Worm (Caenorhabditis elegans) whole organism, young adult: Measurements from ENCODE around the gene F46F5.13.
A peak's percentile ranks its signal among the peaks of the same experiment; 100 is the strongest.

ENCODE experiments used
- B0336.3 ChIP-seq: fragments of 200-800 bp; sonication (Bioruptor generic); IDR thresholded peaks from 2 replicates; pipeline ENCODE4 v1.3.6; 2022; ENCODE audit warnings: missing genetic modification characterization, missing compliant biosample characterization
- C06A6.2 ChIP-seq: fragments of 200-800 bp; sonication (Bioruptor generic); conservative IDR thresholded peaks from 2 replicates; pipeline ENCODE4 v1.3.6; 2022; ENCODE audit warnings: missing genetic modification characterization, missing compliant biosample characterization
- F22D6.2 ChIP-seq: sonication (generic microtip); optimal IDR thresholded peaks from 2 replicates; lab custom pipeline; 2016; ENCODE audit warnings: mild to moderate bottlenecking, missing genetic modification characterization, missing compliant biosample characterization
- F49E8.2 ChIP-seq: sonication (generic microtip); optimal IDR thresholded peaks from 3 replicates; lab custom pipeline; 2017; ENCODE audit warnings: missing genetic modification characterization, mild to moderate bottlenecking, missing compliant biosample characterization, antibody characterized with exemption, moderate library complexity; ENCODE audit not compliant: insufficient read depth
- F55B11.4 ChIP-seq: sonication (generic microtip); optimal IDR thresholded peaks from 2 replicates; lab custom pipeline; 2016; ENCODE audit warnings: missing compliant biosample characterization, missing genetic modification characterization, borderline replicate concordance; ENCODE audit not compliant: insufficient read depth
- F57A8.1 ChIP-seq: fragments of 200-800 bp; sonication (Bioruptor generic); optimal IDR thresholded peaks from 2 replicates; lab custom pipeline; 2018; ENCODE audit warnings: mild to moderate bottlenecking, missing genetic modification characterization, moderate library complexity, missing compliant biosample characterization
- K11D2.4 ChIP-seq: fragments of 200-800 bp; sonication (Bioruptor generic); IDR thresholded peaks from 2 replicates; pipeline ENCODE4 v1.3.6; 2022; ENCODE audit warnings: missing genetic modification reagents, missing genetic modification characterization, missing compliant biosample characterization
- K12H6.12 ChIP-seq: fragments of 200-800 bp; sonication (Bioruptor generic); optimal IDR thresholded peaks from 2 replicates; lab custom pipeline; 2018; ENCODE audit warnings: mild to moderate bottlenecking, missing genetic modification characterization, missing compliant biosample characterization
- Y53F4B.3 ChIP-seq: fragments of 200-800 bp; sonication (Bioruptor generic); IDR thresholded peaks from 2 replicates; pipeline ENCODE4 v1.3.6; 2022; ENCODE audit warnings: missing genetic modification reagents, missing genetic modification characterization, missing compliant biosample characterization
- Y53G8AR.9 ChIP-seq: fragments of 200-800 bp; sonication (Bioruptor generic); conservative IDR thresholded peaks from 2 replicates; pipeline ENCODE4 v1.3.6; 2022; ENCODE audit warnings: missing genetic modification reagents, missing genetic modification characterization, missing compliant biosample characterization
- Y67H2A.10 ChIP-seq: fragments of 200-800 bp; sonication (Bioruptor generic); conservative IDR thresholded peaks from 2 replicates; pipeline ENCODE4 v1.3.6; 2022; ENCODE audit warnings: missing genetic modification reagents, missing genetic modification characterization, missing compliant biosample characterization
- Y79H2A.3 ChIP-seq: fragments of 200-800 bp; sonication (Bioruptor generic); conservative IDR thresholded peaks from 2 replicates; pipeline ENCODE4 v1.3.6; 2022; ENCODE audit warnings: missing genetic modification reagents, missing genetic modification characterization, missing compliant biosample characterization
- ama-1 ChIP-seq, 3 experiments: fragments of 150-350 bp in 1 of 3; sonication (generic microtip) in 2 of 3; optimal IDR thresholded peaks; 2 replicates each; lab custom pipeline; 2014 to 2018; ENCODE audit warnings: missing biosample characterization in 2 of 3, missing genetic modification characterization in 2 of 3, missing genetic modification reagents in 2 of 3
- athp-1 ChIP-seq: sonication (generic microtip); optimal IDR thresholded peaks from 2 replicates; lab custom pipeline; 2017; ENCODE audit warnings: mild to moderate bottlenecking, missing genetic modification characterization, missing compliant biosample characterization
- attf-5 ChIP-seq: fragments of 200-800 bp; sonication (Bioruptor generic); optimal IDR thresholded peaks from 2 replicates; lab custom pipeline; 2018; ENCODE audit warnings: mild to moderate bottlenecking, missing genetic modification characterization, missing compliant biosample characterization
- cebp-1 ChIP-seq, 2 experiments: fragments of 200-800 bp in 1 of 2; sonication (Bioruptor generic) in 1 of 2; sonication (generic microtip) in 1 of 2; IDR thresholded peaks in 1 of 2; optimal IDR thresholded peaks in 1 of 2; 2 replicates each; pipeline versions ENCODE4 v1.3.6 to Lab custom; 2017 to 2022; ENCODE audit warnings: missing compliant biosample characterization in 2 of 2, missing genetic modification characterization in 2 of 2, mild to moderate bottlenecking in 1 of 2, missing genetic modification reagents in 1 of 2, moderate library complexity in 1 of 2
- cebp-2 ChIP-seq: fragments of 200-800 bp; sonication (Bioruptor generic); IDR thresholded peaks from 2 replicates; pipeline ENCODE4 v1.3.6; 2022; ENCODE audit warnings: missing genetic modification characterization, missing compliant biosample characterization
- ceh-27 ChIP-seq: fragments of 200-800 bp; sonication (Bioruptor generic); optimal IDR thresholded peaks from 2 replicates; lab custom pipeline; 2018; ENCODE audit warnings: mild to moderate bottlenecking, missing genetic modification characterization, moderate library complexity, missing compliant biosample characterization
- chd-7 ChIP-seq: sonication (generic microtip); optimal IDR thresholded peaks from 2 replicates; lab custom pipeline; 2016; ENCODE audit warnings: mild to moderate bottlenecking, missing genetic modification characterization, moderate library complexity, missing compliant biosample characterization
- dox-1 ChIP-seq: fragments of 200-800 bp; sonication (Bioruptor generic); IDR thresholded peaks from 2 replicates; pipeline ENCODE4 v1.3.6; 2022; ENCODE audit warnings: missing genetic modification reagents, missing genetic modification characterization, missing compliant biosample characterization
- ekl-4 ChIP-seq: fragments of 200-800 bp; sonication (Bioruptor generic); IDR thresholded peaks from 2 replicates; pipeline ENCODE4 v1.3.6; 2022; ENCODE audit warnings: missing genetic modification reagents, missing genetic modification characterization, missing compliant biosample characterization
- him-1 ChIP-seq: sonication (generic microtip); optimal IDR thresholded peaks from 2 replicates; lab custom pipeline; 2016; ENCODE audit warnings: missing genotype, missing genetic modification reagents, missing genetic modification characterization, missing compliant biosample characterization
- hmg-1.2 ChIP-seq: fragments of 200-800 bp; sonication (Bioruptor generic); IDR thresholded peaks from 2 replicates; pipeline ENCODE4 v1.3.6; 2022; ENCODE audit warnings: missing genetic modification reagents, missing genetic modification characterization, missing compliant biosample characterization
- hmg-20 ChIP-seq: fragments of 200-800 bp; sonication (Bioruptor generic); IDR thresholded peaks from 2 replicates; pipeline ENCODE4 v1.3.6; 2022; ENCODE audit warnings: missing genetic modification reagents, missing genetic modification characterization, missing compliant biosample characterization
- let-526 ChIP-seq: fragments of 200-800 bp; sonication (Bioruptor generic); IDR thresholded peaks from 2 replicates; pipeline ENCODE4 v1.3.6; 2022; ENCODE audit warnings: missing genetic modification reagents, missing genetic modification characterization, missing compliant biosample characterization
- lin-35 ChIP-seq, 3 experiments: fragments of 150-350 bp in 2 of 3; sonication (generic microtip) in 1 of 3; optimal IDR thresholded peaks; 2 replicates each; lab custom pipeline; 2014 to 2018; ENCODE audit warnings: missing biosample characterization in 3 of 3, missing genetic modification characterization in 3 of 3, missing genetic modification reagents in 3 of 3
- lin-40 ChIP-seq: sonication (generic microtip); optimal IDR thresholded peaks from 2 replicates; lab custom pipeline; 2016; ENCODE audit warnings: missing genetic modification characterization, mild to moderate bottlenecking, missing compliant biosample characterization, missing genotype, missing genetic modification reagents
- lin-54 ChIP-seq: fragments of 200-800 bp; sonication (Bioruptor generic); optimal IDR thresholded peaks from 2 replicates; lab custom pipeline; 2018; ENCODE audit warnings: mild to moderate bottlenecking, missing genetic modification characterization, missing compliant biosample characterization
- mcd-1 ChIP-seq: fragments of 200-800 bp; sonication (Bioruptor generic); IDR thresholded peaks from 2 replicates; pipeline ENCODE4 v1.3.6; 2022; ENCODE audit warnings: missing genetic modification reagents, missing genetic modification characterization, missing compliant biosample characterization
- nfyb-1 ChIP-seq: fragments of 200-800 bp; sonication (Bioruptor generic); IDR thresholded peaks from 2 replicates; pipeline ENCODE4 v1.3.6; 2022; ENCODE audit warnings: missing genetic modification reagents, missing genetic modification characterization, missing compliant biosample characterization
- nhr-179 ChIP-seq: sonication (generic microtip); optimal IDR thresholded peaks from 2 replicates; lab custom pipeline; 2016; ENCODE audit warnings: mild to moderate bottlenecking, missing genetic modification characterization, missing compliant biosample characterization
- nhr-80 ChIP-seq: sonication (generic microtip); optimal IDR thresholded peaks from 2 replicates; lab custom pipeline; 2016; ENCODE audit warnings: missing genetic modification characterization, missing compliant biosample characterization
- nhr-90 ChIP-seq: sonication (generic microtip); optimal IDR thresholded peaks from 2 replicates; lab custom pipeline; 2016; ENCODE audit warnings: missing genotype, mild to moderate bottlenecking, missing genetic modification characterization, missing compliant biosample characterization
- pbrm-1 ChIP-seq: fragments of 200-800 bp; sonication (Bioruptor generic); IDR thresholded peaks from 2 replicates; pipeline ENCODE4 v1.3.6; 2022; ENCODE audit warnings: missing genetic modification reagents, missing genetic modification characterization, missing compliant biosample characterization
- rcor-1 ChIP-seq: fragments of 200-800 bp; sonication (Bioruptor generic); IDR thresholded peaks from 2 replicates; pipeline ENCODE4 v1.3.6; 2022; ENCODE audit warnings: missing genetic modification reagents, missing genetic modification characterization, missing compliant biosample characterization
- sdz-38 ChIP-seq: sonication (generic microtip); optimal IDR thresholded peaks from 2 replicates; lab custom pipeline; 2016; ENCODE audit warnings: missing genotype, missing genetic modification characterization, missing compliant biosample characterization
- tbp1 ChIP-seq: fragments of 200-800 bp; sonication (Bioruptor generic); optimal IDR thresholded peaks from 2 replicates; lab custom pipeline; 2018; ENCODE audit warnings: mild to moderate bottlenecking, missing genetic modification characterization, missing compliant biosample characterization
- tbx-9 ChIP-seq: sonication (generic microtip); optimal IDR thresholded peaks from 2 replicates; lab custom pipeline; 2016; ENCODE audit warnings: borderline replicate concordance, missing genetic modification characterization, inconsistent platforms, missing compliant biosample characterization
- tlf-1 ChIP-seq: fragments of 200-800 bp; sonication (Bioruptor generic); optimal IDR thresholded peaks from 2 replicates; lab custom pipeline; 2018; ENCODE audit warnings: mild to moderate bottlenecking, missing genetic modification characterization, missing compliant biosample characterization
- ztf-25 ChIP-seq: fragments of 200-800 bp; sonication (Bioruptor generic); IDR thresholded peaks from 2 replicates; pipeline ENCODE4 v1.3.6; 2022; ENCODE audit warnings: missing genetic modification reagents, missing genetic modification characterization, missing compliant biosample characterization
- ztf-28 ChIP-seq: fragments of 200-800 bp; sonication (Bioruptor generic); IDR thresholded peaks from 2 replicates; pipeline ENCODE4 v1.3.6; 2022; ENCODE audit warnings: missing genetic modification reagents, missing genetic modification characterization, missing compliant biosample characterization
- ztf-6 ChIP-seq: fragments of 200-800 bp; sonication (Bioruptor generic); IDR thresholded peaks from 2 replicates; pipeline ENCODE4 v1.3.6; 2022; ENCODE audit warnings: missing genetic modification reagents, missing genetic modification characterization, missing compliant biosample characterization

The F46F5.13 gene

ce11 chrII:845618-846017 lies 42.5 kb downstream of the F46F5.13 start, which contains the start of gene F28A10.7:
Gene F28A10.7, minus strand, starts transcription at chrII:845718.
- no peak for TF ChIP-seq nhr-179 (tag; lab: Kevin White, UChicago)
- no peak for TF ChIP-seq K11D2.4 (GFP tag; lab: Robert Waterston, UW)
- no peak for TF ChIP-seq cebp-2
- TF ChIP-seq ztf-25 (GFP tag; lab: Robert Waterston, UW) = no peak
- TF ChIP-seq athp-1 (tag; lab: Kevin White, UChicago) = no peak
- TF ChIP-seq cebp-1 (GFP tag; IDR thresholded peaks at IDR 0.05; lab: Robert Waterston, UW) = no peak
- TF ChIP-seq cebp-1 (tag; optimal IDR thresholded peaks at IDR 0.05; lab: Kevin White, UChicago) = no peak
- TF ChIP-seq dox-1 (GFP tag; lab: Robert Waterston, UW) = no peak
- TF ChIP-seq lin-35 (GFP tag; optimal IDR thresholded peaks at IDR 0.05; lab: Kevin White, UChicago) = no peak
- no peak for TF ChIP-seq F57A8.1
- TF ChIP-seq F49E8.2 (tag; lab: Kevin White, UChicago) = no peak
- TF ChIP-seq tbx-9 (tag; lab: Kevin White, UChicago) = no peak
- TF ChIP-seq ekl-4 (GFP tag; lab: Robert Waterston, UW) = no peak
- no peak for TF ChIP-seq him-1
- no peak for TF ChIP-seq chd-7
- TF ChIP-seq Y79H2A.3 (GFP tag; lab: Robert Waterston, UW) = no peak
- no peak for TF ChIP-seq Y53F4B.3 (GFP tag; lab: Robert Waterston, UW)
- no peak for TF ChIP-seq ztf-6 (GFP tag; lab: Robert Waterston, UW)
- TF ChIP-seq Y53G8AR.9 (GFP tag; lab: Robert Waterston, UW) = no peak

- TF ChIP-seq sdz-38 (tag; lab: Kevin White, UChicago) (no peak), K11D2.4 (GFP tag; lab: Robert Waterston, UW) (peak; percentile 31; the same call in 1 of the 2 replicates), lin-40 (tag; lab: Kevin White, UChicago) (peak; percentile 31), F55B11.4 (tag; lab: Kevin White, UChicago) (no peak), C06A6.2 (no peak), hmg-20 (no peak), nfyb-1 (GFP tag; lab: Robert Waterston, UW) (0 out of 2 replicates have a peak, but pooled peaks have one; percentile 52), let-526 (GFP tag; lab: Robert Waterston, UW) (0 out of 2 replicates have a peak, but pooled peaks have one; percentile 55), nhr-80 (peak; percentile 74), Y53G8AR.9 (GFP tag; lab: Robert Waterston, UW) (no peak), cebp-1 (GFP tag; IDR thresholded peaks at IDR 0.05; lab: Robert Waterston, UW) (no peak), cebp-1 (tag; optimal IDR thresholded peaks at IDR 0.05; lab: Kevin White, UChicago) (peak; percentile 73), Y67H2A.10 (GFP tag; lab: Robert Waterston, UW) (no peak), rcor-1 (GFP tag; lab: Robert Waterston, UW) (0 out of 2 replicates have a peak, but pooled peaks have one; percentile 40), hmg-1.2 (GFP tag; lab: Robert Waterston, UW) (peak; percentile 80; the same call in 1 of the 2 replicates), pbrm-1 (GFP tag; lab: Robert Waterston, UW) (no peak), K12H6.12 (tag; lab: Kevin White, UChicago) (peak; percentile 23), ama-1 (optimal IDR thresholded peaks at IDR 0.05; lab: Kevin White, UChicago) (peak; percentile 41), ama-1 (GFP tag; optimal IDR thresholded peaks at IDR 0.05; lab: Kevin White, UChicago) (no peak), nhr-179 (tag; lab: Kevin White, UChicago) (no peak), ceh-27 (GFP tag; lab: Kevin White, UChicago) (peak; percentile 25), nhr-90 (tag; lab: Kevin White, UChicago) (peak; percentile 0), F22D6.2 (tag; lab: Kevin White, UChicago) (peak; percentile 65), B0336.3 (GFP tag; lab: Robert Waterston, UW) (peak; percentile 70), tlf-1 (GFP tag; lab: Kevin White, UChicago) (peak; percentile 15), ztf-28 (GFP tag; lab: Robert Waterston, UW) (no peak), mcd-1 (GFP tag; lab: Robert Waterston, UW) (peak; percentile 41; the same call in 1 of the 2 replicates), lin-54 (peak; percentile 31), attf-5 (GFP tag; lab: Kevin White, UChicago) (peak; percentile 57), tbp1 (GFP tag; lab: Kevin White, UChicago) (peak; percentile 35)
- TF ChIP-seq, all 124 proteins: peak for 19
These were observed 45.4 kb downstream of the F46F5.13 start, which contains the start of the genes acdh-9 and F28A10.13 for ce11 chrII:848519-848918. Gene acdh-9, minus strand, starts transcription at chrII:848603. Gene F28A10.13, plus strand, starts transcription at chrII:848812.
